Worm (Caenorhabditis elegans): ENCODE results near the gene H10E21.5.
A peak's percentile ranks its signal among the peaks of the same experiment; 100 is the strongest.

Gene H10E21.5

ce11 chrIII:17558-17957 is 6.2 kb downstream of the H10E21.5 start:
- TF ChIP-seq flt-1 (GFP tag; IDR thresholded peaks at IDR 0.05): no peak
- TF ChIP-seq T22C8.4 (GFP tag; IDR thresholded peaks at IDR 0.05): no peak
- no peak for TF ChIP-seq tab-1 (GFP tag; IDR thresholded peaks at IDR 0.05)
- no peak for TF ChIP-seq cog-1 (tag; optimal IDR thresholded peaks at IDR 0.05)
- no peak for TF ChIP-seq klf-2 (GFP tag; conservative IDR thresholded peaks at IDR 0.05)
- no peak for TF ChIP-seq ztf-23 (GFP tag; IDR thresholded peaks at IDR 0.05)
- TF ChIP-seq ref-1 (GFP tag; conservative IDR thresholded peaks at IDR 0.05): no peak
- TF ChIP-seq ztf-29 (GFP tag; IDR thresholded peaks at IDR 0.05): no peak
- no peak for TF ChIP-seq med-1 (GFP tag; optimal IDR thresholded peaks at IDR 0.05; ENCODE audit: insufficient read depth)

- TF ChIP-seq med-1 (GFP tag; optimal IDR thresholded peaks at IDR 0.05; ENCODE audit: insufficient read depth) (no peak), flt-1 (GFP tag; IDR thresholded peaks at IDR 0.05) (no peak), T22C8.4 (GFP tag; IDR thresholded peaks at IDR 0.05) (peak; percentile 68), ref-1 (GFP tag; conservative IDR thresholded peaks at IDR 0.05) (no peak), ztf-23 (GFP tag; IDR thresholded peaks at IDR 0.05) (no peak), cog-1 (tag; optimal IDR thresholded peaks at IDR 0.05) (no peak), ztf-29 (GFP tag; IDR thresholded peaks at IDR 0.05) (no peak), tab-1 (GFP tag; IDR thresholded peaks at IDR 0.05) (no peak)
Measured at ce11 chrIII:16797-17196, 7.0 kb downstream of the H10E21.5 start.

- TF ChIP-seq ref-1 (GFP tag; conservative IDR thresholded peaks at IDR 0.05) (no peak), cog-1 (tag; optimal IDR thresholded peaks at IDR 0.05) (no peak), ztf-23 (GFP tag; IDR thresholded peaks at IDR 0.05) (no peak), med-1 (GFP tag; optimal IDR thresholded peaks at IDR 0.05; ENCODE audit: insufficient read depth) (no peak), klf-2 (GFP tag; conservative IDR thresholded peaks at IDR 0.05) (no peak), flt-1 (GFP tag; IDR thresholded peaks at IDR 0.05) (no peak), tab-1 (GFP tag; IDR thresholded peaks at IDR 0.05) (no peak), T22C8.4 (GFP tag; IDR thresholded peaks at IDR 0.05) (no peak)
Measured at ce11 chrIII:15224-15822, 8.4 kb downstream of the H10E21.5 start, which contains the start of gene H10E21.1. TSS of gene H10E21.1 (plus strand) at chrIII:15772.

ce11 chrIII:14671-15070 is 9.1 kb downstream of the H10E21.5 start, which contains the start of gene nhr-80:
TSS of gene nhr-80 (minus strand) at chrIII:14869.
- TF ChIP-seq ref-1 (GFP tag; conservative IDR thresholded peaks at IDR 0.05) (no peak), ztf-29 (GFP tag; IDR thresholded peaks at IDR 0.05) (no peak), ztf-23 (GFP tag; IDR thresholded peaks at IDR 0.05) (no peak), T22C8.4 (GFP tag; IDR thresholded peaks at IDR 0.05) (no peak), med-1 (GFP tag; optimal IDR thresholded peaks at IDR 0.05; ENCODE audit: insufficient read depth) (no peak), flt-1 (GFP tag; IDR thresholded peaks at IDR 0.05) (no peak), cog-1 (tag; optimal IDR thresholded peaks at IDR 0.05) (no peak), klf-2 (GFP tag; conservative IDR thresholded peaks at IDR 0.05) (no peak), tab-1 (GFP tag; IDR thresholded peaks at IDR 0.05) (no peak)

ce11 chrIII:14175-14574 is 9.6 kb downstream of the H10E21.5 start:
- TF ChIP-seq ztf-29 (GFP tag; IDR thresholded peaks at IDR 0.05) (no peak), med-1 (GFP tag; optimal IDR thresholded peaks at IDR 0.05; ENCODE audit: insufficient read depth) (no peak), tab-1 (GFP tag; IDR thresholded peaks at IDR 0.05) (no peak), flt-1 (GFP tag; IDR thresholded peaks at IDR 0.05) (no peak), T22C8.4 (GFP tag; IDR thresholded peaks at IDR 0.05) (no peak), klf-2 (GFP tag; conservative IDR thresholded peaks at IDR 0.05) (no peak), ref-1 (GFP tag; conservative IDR thresholded peaks at IDR 0.05) (no peak), ztf-23 (GFP tag; IDR thresholded peaks at IDR 0.05) (no peak), cog-1 (tag; optimal IDR thresholded peaks at IDR 0.05) (no peak)

- TF ChIP-seq klf-2 (GFP tag; conservative IDR thresholded peaks at IDR 0.05): no peak
- TF ChIP-seq ztf-23 (GFP tag; IDR thresholded peaks at IDR 0.05): no peak
- no peak for TF ChIP-seq tab-1 (GFP tag; IDR thresholded peaks at IDR 0.05)
- TF ChIP-seq flt-1 (GFP tag; IDR thresholded peaks at IDR 0.05): no peak
- TF ChIP-seq ref-1 (GFP tag; conservative IDR thresholded peaks at IDR 0.05): no peak
- no peak for TF ChIP-seq ztf-29 (GFP tag; IDR thresholded peaks at IDR 0.05)
- no peak for TF ChIP-seq med-1 (GFP tag; optimal IDR thresholded peaks at IDR 0.05; ENCODE audit: insufficient read depth)
- TF ChIP-seq T22C8.4 (GFP tag; IDR thresholded peaks at IDR 0.05): no peak
- no peak for TF ChIP-seq cog-1 (tag; optimal IDR thresholded peaks at IDR 0.05)
Measured at ce11 chrIII:2919-3371, 20.8 kb downstream of the H10E21.5 start, which contains the start of the genes fbxa-6, cTel54X.2 and npr-30. TSS of gene fbxa-6 (minus strand) at chrIII:3097. TSS of gene cTel54X.2 (plus strand) at chrIII:3278. TSS of gene npr-30 (plus strand) at chrIII:3321.

All from whole organism, midembryonic.